Worm (Caenorhabditis elegans) whole organism, late embryonic: ENCODE measurements around the gene math-40.
"Not testable (repeated sequence)": the region's sequence is repeated elsewhere in the genome, so short reads cannot be mapped to it uniquely, and the experiment has no call there.

ENCODE experiments used
- C08G9.2 ChIP-seq: sonication (generic microtip); optimal IDR thresholded peaks from 2 replicates; lab custom pipeline; 2016; ENCODE audit warnings: mild to moderate bottlenecking, missing genetic modification characterization, moderate library complexity, missing compliant biosample characterization
- F13H6.1 ChIP-seq: sonication (generic microtip); optimal IDR thresholded peaks from 2 replicates; lab custom pipeline; 2016; ENCODE audit warnings: missing genetic modification characterization, missing compliant biosample characterization
- K02D7.2 ChIP-seq: sonication (generic microtip); optimal IDR thresholded peaks from 2 replicates; lab custom pipeline; 2017; ENCODE audit warnings: mild to moderate bottlenecking, missing genetic modification characterization, missing compliant biosample characterization
- ceh-14 ChIP-seq: sonication (generic microtip); optimal IDR thresholded peaks from 2 replicates; lab custom pipeline; 2016; ENCODE audit warnings: missing genotype, missing genetic modification characterization, missing compliant biosample characterization
- ceh-19 ChIP-seq: fragments of 200-800 bp; sonication (Bioruptor generic); optimal IDR thresholded peaks from 2 replicates; lab custom pipeline; 2018; ENCODE audit warnings: mild to moderate bottlenecking, missing genetic modification characterization, missing compliant biosample characterization
- ceh-2 ChIP-seq: sonication (generic microtip); optimal IDR thresholded peaks from 2 replicates; lab custom pipeline; 2016; ENCODE audit warnings: missing genotype, missing genetic modification characterization, missing compliant biosample characterization
- ceh-30 ChIP-seq: fragments of 150-350 bp; optimal IDR thresholded peaks from 2 replicates; lab custom pipeline; 2014; ENCODE audit warnings: missing biosample characterization, missing genetic modification characterization
- ceh-31 ChIP-seq: sonication (generic microtip); optimal IDR thresholded peaks from 2 replicates; lab custom pipeline; 2016; ENCODE audit warnings: missing genetic modification characterization, missing compliant biosample characterization
- ceh-34 ChIP-seq: sonication (generic microtip); optimal IDR thresholded peaks from 2 replicates; lab custom pipeline; 2016; ENCODE audit warnings: mild to moderate bottlenecking, missing genetic modification characterization, missing compliant biosample characterization
- ceh-45 ChIP-seq: fragments of 200-800 bp; sonication (Bioruptor generic); IDR thresholded peaks from 2 replicates; pipeline ENCODE4 v1.3.6; 2022; ENCODE audit warnings: missing genetic modification reagents, missing genetic modification characterization, missing compliant biosample characterization
- ceh-48 ChIP-seq: sonication (generic microtip); optimal IDR thresholded peaks from 2 replicates; lab custom pipeline; 2016; ENCODE audit warnings: missing genetic modification characterization, inconsistent platforms, missing compliant biosample characterization
- ceh-6 ChIP-seq: fragments of 200-800 bp; sonication (Bioruptor generic); optimal IDR thresholded peaks from 2 replicates; lab custom pipeline; 2018; ENCODE audit warnings: mild to moderate bottlenecking, missing genetic modification characterization, missing compliant biosample characterization
- che-1 ChIP-seq: sonication (generic microtip); optimal IDR thresholded peaks from 2 replicates; lab custom pipeline; 2016; ENCODE audit warnings: mild to moderate bottlenecking, missing genetic modification characterization, missing compliant biosample characterization
- dve-1 ChIP-seq: sonication (generic microtip); optimal IDR thresholded peaks from 2 replicates; lab custom pipeline; 2017; ENCODE audit warnings: antibody characterized with exemption, mild to moderate bottlenecking, missing genetic modification characterization, missing compliant biosample characterization
- elt-2 ChIP-seq: sonication (generic microtip); optimal IDR thresholded peaks from 2 replicates; lab custom pipeline; 2016; ENCODE audit warnings: missing genetic modification reagents, missing genetic modification characterization, missing compliant biosample characterization
- elt-4 ChIP-seq: sonication (generic microtip); optimal IDR thresholded peaks from 2 replicates; lab custom pipeline; 2016; ENCODE audit warnings: missing genetic modification characterization, missing compliant biosample characterization
- ets-4 ChIP-seq: sonication (generic microtip); optimal IDR thresholded peaks from 2 replicates; lab custom pipeline; 2016; ENCODE audit warnings: missing genetic modification characterization, missing compliant biosample characterization
- fkh-10 ChIP-seq: fragments of 150-350 bp; optimal IDR thresholded peaks from 2 replicates; lab custom pipeline; 2014; ENCODE audit warnings: missing biosample characterization, missing genetic modification reagents, missing genetic modification characterization
- fkh-6 ChIP-seq: sonication (generic microtip); optimal IDR thresholded peaks from 2 replicates; lab custom pipeline; 2016; ENCODE audit warnings: missing genetic modification characterization, missing compliant biosample characterization
- hlh-13 ChIP-seq: fragments of 200-800 bp; sonication (Bioruptor generic); optimal IDR thresholded peaks from 2 replicates; lab custom pipeline; 2018; ENCODE audit warnings: mild to moderate bottlenecking, missing genetic modification characterization, missing compliant biosample characterization
- hlh-15 ChIP-seq: sonication (generic microtip); optimal IDR thresholded peaks from 2 replicates; lab custom pipeline; 2016; ENCODE audit warnings: missing genetic modification characterization, missing compliant biosample characterization
- hlh-30 ChIP-seq: sonication (generic microtip); optimal IDR thresholded peaks from 2 replicates; lab custom pipeline; 2017; ENCODE audit warnings: antibody characterized with exemption, missing genetic modification characterization, missing compliant biosample characterization; ENCODE audit not compliant: insufficient read depth
- lim-6 ChIP-seq: sonication (generic microtip); optimal IDR thresholded peaks from 2 replicates; lab custom pipeline; 2016; ENCODE audit warnings: missing genetic modification characterization, missing compliant biosample characterization
- lin-11 ChIP-seq: fragments of 200-800 bp; sonication (Bioruptor generic); optimal IDR thresholded peaks from 2 replicates; lab custom pipeline; 2018; ENCODE audit warnings: mild to moderate bottlenecking, missing genetic modification characterization, missing compliant biosample characterization
- madf-2 ChIP-seq: sonication (generic microtip); optimal IDR thresholded peaks from 2 replicates; lab custom pipeline; 2017; ENCODE audit warnings: missing genetic modification characterization, missing compliant biosample characterization
- mec-3 ChIP-seq: sonication (generic microtip); optimal IDR thresholded peaks from 2 replicates; lab custom pipeline; 2016; ENCODE audit warnings: borderline replicate concordance, missing genetic modification characterization, missing compliant biosample characterization
- nfya-1 ChIP-seq: sonication (generic microtip); optimal IDR thresholded peaks from 2 replicates; lab custom pipeline; 2017; ENCODE audit warnings: missing genetic modification characterization, mild to moderate bottlenecking, missing compliant biosample characterization, antibody characterized with exemption, moderate library complexity
- pat-9 ChIP-seq: fragments of 200-800 bp; sonication (Bioruptor generic); optimal IDR thresholded peaks from 2 replicates; lab custom pipeline; 2018; ENCODE audit warnings: mild to moderate bottlenecking, missing genetic modification characterization, moderate library complexity, missing compliant biosample characterization
- pros-1 ChIP-seq: fragments of 150-350 bp; optimal IDR thresholded peaks from 2 replicates; lab custom pipeline; 2014; ENCODE audit warnings: missing biosample characterization, missing genetic modification reagents, missing genetic modification characterization
- rnt-1 ChIP-seq: sonication (generic microtip); optimal IDR thresholded peaks from 2 replicates; lab custom pipeline; 2016; ENCODE audit warnings: missing genetic modification characterization, missing compliant biosample characterization
- sox-2 ChIP-seq: fragments of 200-800 bp; sonication (Bioruptor generic); IDR thresholded peaks from 2 replicates; pipeline ENCODE4 v1.3.6; 2022; ENCODE audit warnings: missing genetic modification reagents, missing genetic modification characterization, missing compliant biosample characterization
- syd-9 ChIP-seq: sonication (generic microtip); optimal IDR thresholded peaks from 2 replicates; lab custom pipeline; 2016; ENCODE audit warnings: mild to moderate bottlenecking, missing genetic modification characterization, moderate library complexity, missing compliant biosample characterization
- tbx-7 ChIP-seq: sonication (generic microtip); optimal IDR thresholded peaks from 2 replicates; lab custom pipeline; 2016; ENCODE audit warnings: missing genotype, missing genetic modification characterization, missing compliant biosample characterization
- unc-42 ChIP-seq: sonication (generic microtip); optimal IDR thresholded peaks from 2 replicates; lab custom pipeline; 2016; ENCODE audit warnings: missing genotype, missing genetic modification characterization, missing compliant biosample characterization
- unc-86 ChIP-seq: sonication (generic microtip); optimal IDR thresholded peaks from 2 replicates; lab custom pipeline; 2016; ENCODE audit warnings: missing genetic modification characterization, missing compliant biosample characterization
- ztf-16 ChIP-seq: sonication (generic microtip); optimal IDR thresholded peaks from 2 replicates; lab custom pipeline; 2017; ENCODE audit warnings: missing genetic modification characterization, missing compliant biosample characterization

Gene math-40

DNA sequence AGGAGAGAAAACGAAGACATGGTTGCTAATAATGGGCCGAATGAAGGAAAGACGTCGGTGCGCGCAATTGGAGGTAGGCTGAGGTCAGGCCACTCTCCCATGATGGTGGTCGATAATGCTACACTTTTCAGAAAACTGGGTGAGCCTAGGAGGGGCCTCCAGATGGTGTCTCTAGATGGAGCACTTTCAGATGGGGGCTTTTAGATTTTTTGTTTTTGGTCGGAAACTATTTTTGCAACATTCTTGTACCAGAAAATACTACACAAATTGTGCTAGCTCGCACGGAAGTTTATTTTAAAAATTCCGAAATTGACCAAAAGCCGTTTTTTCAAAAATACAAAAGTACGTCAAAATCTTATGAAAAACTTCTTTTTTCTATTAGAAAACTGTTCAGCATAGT, 12.1 kb upstream of the math-40 start, which contains the start of gene fbxb-10:
fbxb-10 (minus strand) TSS at position 101 of the 400 bp plus-strand sequence.
- TF ChIP-seq ceh-34 (tag; lab: Kevin White, UChicago): no peak
- no peak for TF ChIP-seq syd-9 (tag; lab: Kevin White, UChicago)
- TF ChIP-seq ceh-48 (tag; lab: Kevin White, UChicago): no peak
- no peak for TF ChIP-seq ceh-19 (GFP tag; lab: Kevin White, UChicago)
- TF ChIP-seq nfya-1 (tag; lab: Kevin White, UChicago): no peak
- TF ChIP-seq ceh-30 (tag; lab: Kevin White, UChicago): no peak
- no peak for TF ChIP-seq tbx-7 (tag; lab: Kevin White, UChicago)
- no peak for TF ChIP-seq madf-2
- TF ChIP-seq mec-3 (tag; lab: Kevin White, UChicago): no peak
- TF ChIP-seq elt-4: no peak
- TF ChIP-seq lin-11 (tag; lab: Kevin White, UChicago): no peak
- no peak for TF ChIP-seq fkh-10 (GFP tag; lab: Kevin White, UChicago)
- no peak for TF ChIP-seq ceh-31

DNA sequence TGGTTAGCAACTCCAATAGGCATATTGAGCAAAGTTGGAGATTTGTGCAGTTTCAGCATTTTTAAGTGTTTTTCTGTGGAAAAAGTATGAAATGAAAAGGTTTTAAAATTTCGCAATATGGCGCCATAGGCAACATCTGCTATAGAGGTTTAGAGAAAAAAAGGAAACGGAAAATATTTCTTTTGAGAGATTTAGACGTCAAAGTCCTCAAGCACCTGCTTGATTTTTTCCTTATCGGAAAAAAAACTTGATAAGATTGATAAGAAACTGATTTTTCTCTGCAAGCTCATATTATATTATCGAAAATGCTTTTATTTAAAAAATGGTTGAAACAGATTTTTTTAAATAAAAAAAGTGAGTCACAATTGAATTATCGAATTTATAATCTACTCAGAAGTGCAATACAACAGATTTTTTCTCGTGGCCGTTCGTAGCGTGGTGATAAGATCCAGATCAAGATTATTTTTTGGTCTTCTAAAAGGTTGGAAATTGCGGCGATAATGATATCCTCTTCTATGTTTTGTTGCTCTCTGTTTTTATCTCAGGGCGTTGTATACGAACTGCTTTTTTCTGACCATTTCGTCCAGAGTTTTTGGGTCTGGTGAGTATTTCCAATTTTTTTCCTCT, 10.4 kb upstream of the math-40 start, which contains the start of gene fbxc-19:
fbxc-19 (plus strand) TSS at position 536 of the 627 bp plus-strand sequence.
- TF ChIP-seq che-1 (tag; lab: Kevin White, UChicago) (no peak), dve-1 (tag; lab: Kevin White, UChicago) (peak; percentile 12), elt-2 (peak; percentile 87)
- TF ChIP-seq, all 69 proteins: peak for 2

DNA sequence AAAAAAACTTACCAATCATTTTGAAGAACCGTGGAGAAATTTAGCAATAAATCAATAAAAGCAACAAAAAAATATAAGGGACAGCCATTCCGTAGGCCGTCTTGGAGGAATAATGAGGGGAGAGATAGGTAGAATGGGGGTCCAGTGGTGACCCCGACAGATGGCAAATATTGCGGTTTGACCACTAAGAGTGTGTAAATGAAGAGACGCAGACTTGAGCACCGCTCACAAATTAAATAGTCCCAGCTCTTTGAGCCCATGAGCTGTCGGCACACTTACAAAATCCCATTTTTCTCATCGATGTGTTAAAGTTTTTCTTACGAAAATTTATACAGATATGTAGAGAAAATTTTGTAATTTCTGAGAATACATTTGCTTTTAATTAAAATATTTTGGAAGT, 9.7 kb upstream of the math-40 start, which contains the start of gene fbxa-3:
fbxa-3 (minus strand) TSS at position 101 of the 400 bp plus-strand sequence.
- TF ChIP-seq fkh-6 (no peak), hlh-15 (tag; lab: Kevin White, UChicago) (no peak), madf-2 (no peak), K02D7.2 (tag; lab: Kevin White, UChicago) (no peak), ceh-45 (GFP tag; lab: Robert Waterston, UW) (no peak), unc-86 (tag; lab: Kevin White, UChicago) (no peak), C08G9.2 (tag; lab: Kevin White, UChicago) (no peak), rnt-1 (tag; lab: Kevin White, UChicago) (no peak), ceh-2 (no peak), lim-6 (no peak), unc-42 (no peak)
- TF ChIP-seq, all 69 proteins: peak for 0

DNA sequence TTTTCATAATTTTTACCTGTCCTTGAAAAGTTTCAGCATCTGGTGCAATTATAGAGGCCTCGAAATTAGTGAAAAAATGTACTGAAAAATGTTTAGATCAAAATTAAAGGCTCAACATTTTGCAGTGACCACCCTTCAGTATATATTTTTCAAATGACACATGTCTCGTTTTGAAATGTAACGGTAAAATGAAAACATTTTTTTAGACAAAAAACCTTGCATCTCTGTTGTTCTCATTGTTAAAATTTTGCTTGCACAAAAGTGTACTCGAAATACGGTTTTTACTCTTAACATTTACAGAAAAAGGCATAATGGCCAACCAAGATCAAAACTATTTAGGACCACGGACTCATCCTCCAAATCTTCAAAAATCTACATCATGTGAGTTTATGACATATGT, 6.1 kb upstream of the math-40 start, which contains the start of gene math-41:
math-41 (plus strand) TSS at position 301 of the 400 bp plus-strand sequence.
- TF ChIP-seq nfya-1 (tag; lab: Kevin White, UChicago); hlh-13 (GFP tag; lab: Kevin White, UChicago); sox-2 (GFP tag; lab: Robert Waterston, UW): not testable (repeated sequence)

DNA sequence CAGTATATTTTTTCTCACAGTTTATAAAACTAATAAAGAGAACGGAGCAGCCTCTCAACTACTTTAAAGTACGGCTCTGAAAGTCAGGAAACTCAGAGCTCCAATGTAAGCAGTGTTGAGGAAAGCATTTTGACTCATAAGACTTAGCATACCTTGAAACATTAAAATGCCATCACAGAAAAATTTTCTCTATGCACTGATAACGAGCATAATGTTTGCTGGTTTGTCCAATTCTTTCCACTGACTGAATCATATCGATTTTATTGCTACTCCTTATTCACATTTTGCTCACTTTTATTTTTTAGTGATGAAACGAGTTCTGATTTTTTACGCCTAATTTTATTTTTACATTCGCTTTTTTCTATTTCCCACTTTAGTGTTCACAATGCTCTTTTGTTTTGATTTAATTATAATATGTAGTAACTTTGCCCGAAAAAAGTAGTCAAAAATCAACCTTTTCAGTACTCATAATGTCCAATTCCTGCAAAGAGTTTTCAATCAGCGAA, 1.5 kb downstream of the math-40 start, which contains the start of gene math-39:
math-39 (plus strand) TSS at position 456 of the 506 bp plus-strand sequence.
- TF ChIP-seq dve-1 (tag; lab: Kevin White, UChicago) (no peak), ztf-16 (tag; lab: Kevin White, UChicago) (no peak), pros-1 (tag; lab: Kevin White, UChicago) (no peak), ceh-6 (GFP tag; lab: Kevin White, UChicago) (no peak), ceh-45 (GFP tag; lab: Robert Waterston, UW) (no peak), F13H6.1 (tag; lab: Kevin White, UChicago) (no peak), hlh-30 (tag; lab: Kevin White, UChicago) (no peak), pat-9 (tag; lab: Kevin White, UChicago) (no peak), ceh-14 (tag; lab: Kevin White, UChicago) (no peak), ceh-2 (no peak), ets-4 (tag; lab: Kevin White, UChicago) (no peak)
- TF ChIP-seq, all 69 proteins: peak for 0
